Worm (Caenorhabditis elegans): ENCODE measurements around the gene ngn-1.
"Not testable (repeated sequence)": the region's sequence is repeated elsewhere in the genome, so short reads cannot be mapped to it uniquely, and the experiment has no call there.

The ngn-1 gene

DNA sequence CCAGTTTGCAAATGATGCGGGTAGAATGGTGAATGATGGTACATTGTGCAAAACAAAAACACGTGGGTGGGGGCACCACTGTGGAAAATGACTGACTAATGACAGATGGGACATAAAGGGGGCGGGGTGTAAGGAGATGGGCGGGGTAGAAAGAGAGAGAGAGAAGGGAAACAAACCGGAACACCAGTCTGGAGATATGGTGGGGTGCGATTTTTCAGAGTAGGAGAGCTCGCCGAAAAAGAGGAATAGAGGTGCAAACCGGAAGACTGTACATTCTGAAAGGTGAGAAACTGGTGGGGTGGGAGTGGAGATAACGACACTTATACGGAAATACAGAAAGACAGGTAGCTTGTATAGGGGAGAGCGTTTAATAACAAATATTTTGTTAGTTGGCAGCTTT, at the start of gene ngn-1:
ngn-1 (minus strand) TSS at position 101 of the 400 bp plus-strand sequence.
- TF ChIP-seq nhr-11 (tag; optimal IDR thresholded peaks at IDR 0.05): no peak
- no peak for TF ChIP-seq fax-1 (tag; optimal IDR thresholded peaks at IDR 0.05)
- TF ChIP-seq ceh-2 (tag; optimal IDR thresholded peaks at IDR 0.05): no peak
- no peak for TF ChIP-seq F13H6.1 (tag; optimal IDR thresholded peaks at IDR 0.05)
- no peak for TF ChIP-seq madf-2 (tag; optimal IDR thresholded peaks at IDR 0.05)
- TF ChIP-seq elt-4 (tag; optimal IDR thresholded peaks at IDR 0.05): no peak
- no peak for TF ChIP-seq pag-3 (tag; optimal IDR thresholded peaks at IDR 0.05; ENCODE audit: borderline replicate concordance)
- TF ChIP-seq mec-3 (tag; optimal IDR thresholded peaks at IDR 0.05; ENCODE audit: borderline replicate concordance): no peak
- TF ChIP-seq ztf-16 (tag; optimal IDR thresholded peaks at IDR 0.05): no peak
- no peak for TF ChIP-seq unc-42 (tag; optimal IDR thresholded peaks at IDR 0.05)
- no peak for TF ChIP-seq lim-6 (tag; optimal IDR thresholded peaks at IDR 0.05)
- TF ChIP-seq unc-3 (GFP tag; conservative IDR thresholded peaks at IDR 0.05): no peak
- no peak for TF ChIP-seq unc-3 (tag; optimal IDR thresholded peaks at IDR 0.05)
- TF ChIP-seq fkh-6 (tag; optimal IDR thresholded peaks at IDR 0.05): no peak
- no peak for TF ChIP-seq dve-1 (tag; optimal IDR thresholded peaks at IDR 0.05)
- TF ChIP-seq ceh-48 (tag; optimal IDR thresholded peaks at IDR 0.05): no peak
- no peak for TF ChIP-seq ceh-31 (tag; optimal IDR thresholded peaks at IDR 0.05)
- TF ChIP-seq ceh-9 (tag; optimal IDR thresholded peaks at IDR 0.05): no peak

DNA sequence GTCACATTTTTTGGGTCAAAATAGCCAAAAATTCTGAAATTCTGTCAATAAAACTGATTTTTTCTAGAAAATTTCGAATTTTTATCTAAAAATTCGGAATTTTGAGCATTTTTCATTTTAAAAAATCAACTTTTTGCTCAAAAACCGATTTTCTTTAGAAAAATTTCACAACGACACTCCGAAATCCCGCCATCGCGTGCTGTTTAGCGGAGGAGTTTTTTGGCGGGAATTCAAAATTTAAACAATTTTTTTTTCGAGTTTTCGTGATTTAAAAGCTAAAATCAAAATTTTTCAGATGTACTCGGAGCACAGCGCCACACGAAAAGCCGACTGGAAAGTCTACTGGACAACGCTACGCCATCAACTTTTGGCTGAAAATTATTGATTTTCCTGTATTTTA, 49.6 kb upstream of the ngn-1 start:
- TF ChIP-seq nfya-1 (tag; optimal IDR thresholded peaks at IDR 0.05) (no peak), ceh-2 (tag; optimal IDR thresholded peaks at IDR 0.05) (no peak), T23F11.4 (GFP tag; optimal IDR thresholded peaks at IDR 0.05) (no peak), zip-5 (tag; optimal IDR thresholded peaks at IDR 0.05) (no peak), ttx-3 (tag; optimal IDR thresholded peaks at IDR 0.05) (no peak), unc-55 (GFP tag; optimal IDR thresholded peaks at IDR 0.05) (no peak), fkh-6 (tag; optimal IDR thresholded peaks at IDR 0.05) (no peak), ceh-14 (tag; optimal IDR thresholded peaks at IDR 0.05) (no peak), gmeb-2 (tag; optimal IDR thresholded peaks at IDR 0.05) (no peak)

DNA sequence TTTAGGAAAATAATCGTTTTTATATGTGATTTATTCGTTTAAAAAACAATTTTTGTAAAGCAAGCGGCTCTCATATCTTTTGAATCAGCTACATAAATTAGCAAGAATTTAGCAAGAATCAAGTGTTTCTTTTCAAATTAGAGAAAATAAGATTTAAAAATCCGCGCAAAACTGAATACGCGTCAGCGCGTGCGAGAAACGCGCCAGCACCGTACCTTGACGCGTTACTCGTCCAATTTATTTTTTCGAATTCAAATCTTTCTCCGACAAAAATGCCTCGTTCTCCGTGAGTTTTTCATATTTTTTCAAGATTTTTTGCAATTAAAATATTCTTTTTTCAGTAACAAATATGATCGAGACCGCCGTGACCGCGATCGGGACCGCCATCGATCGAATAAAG, 48.2 kb upstream of the ngn-1 start, which contains the start of gene Y94H6A.3:
Y94H6A.3 (plus strand) TSS at position 232 of the 400 bp plus-strand sequence.
- TF ChIP-seq ceh-30 (tag; optimal IDR thresholded peaks at IDR 0.05): peak; percentile 40
- no peak for TF ChIP-seq pros-1 (tag; optimal IDR thresholded peaks at IDR 0.05)
- TF ChIP-seq ceh-19 (GFP tag; optimal IDR thresholded peaks at IDR 0.05): no peak
- TF ChIP-seq gmeb-2 (tag; optimal IDR thresholded peaks at IDR 0.05): no peak
- TF ChIP-seq nfya-1 (tag; optimal IDR thresholded peaks at IDR 0.05): peak; percentile 74
- TF ChIP-seq unc-42 (tag; optimal IDR thresholded peaks at IDR 0.05): peak; percentile 58
- no peak for TF ChIP-seq ceh-22 (tag; optimal IDR thresholded peaks at IDR 0.05)
- no peak for TF ChIP-seq ref-2 (tag; optimal IDR thresholded peaks at IDR 0.05)
- TF ChIP-seq ceh-18 (tag; optimal IDR thresholded peaks at IDR 0.05): no peak
- peak; percentile 20 for TF ChIP-seq unc-86 (tag; optimal IDR thresholded peaks at IDR 0.05)
- TF ChIP-seq ceh-34 (tag; optimal IDR thresholded peaks at IDR 0.05): peak; percentile 18

DNA sequence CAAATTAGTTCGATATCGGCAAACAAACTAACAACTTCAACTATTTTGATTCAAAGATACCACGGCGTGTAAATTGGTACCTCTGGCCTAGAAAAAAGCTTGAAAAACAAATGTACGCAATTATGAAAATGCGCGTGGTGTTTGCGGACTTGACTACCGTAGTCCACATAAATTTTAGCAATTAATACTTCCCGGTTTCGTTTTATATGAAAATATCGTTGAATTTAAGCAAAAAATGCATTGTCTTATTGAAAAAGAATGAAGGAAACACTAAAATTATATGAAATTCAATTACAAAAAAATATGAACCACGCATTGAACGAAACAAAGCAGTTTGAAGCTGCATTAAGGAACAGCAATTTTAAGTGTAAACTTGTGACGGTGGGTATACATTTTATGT, 46.8 kb upstream of the ngn-1 start, which contains the start of gene gpx-4:
gpx-4 (minus strand) TSS at position 101 of the 400 bp plus-strand sequence.
- TF ChIP-seq C38D4.7 (GFP tag; optimal IDR thresholded peaks at IDR 0.05); ceh-6 (GFP tag; optimal IDR thresholded peaks at IDR 0.05); hlh-15 (tag; optimal IDR thresholded peaks at IDR 0.05): not testable (repeated sequence)

DNA sequence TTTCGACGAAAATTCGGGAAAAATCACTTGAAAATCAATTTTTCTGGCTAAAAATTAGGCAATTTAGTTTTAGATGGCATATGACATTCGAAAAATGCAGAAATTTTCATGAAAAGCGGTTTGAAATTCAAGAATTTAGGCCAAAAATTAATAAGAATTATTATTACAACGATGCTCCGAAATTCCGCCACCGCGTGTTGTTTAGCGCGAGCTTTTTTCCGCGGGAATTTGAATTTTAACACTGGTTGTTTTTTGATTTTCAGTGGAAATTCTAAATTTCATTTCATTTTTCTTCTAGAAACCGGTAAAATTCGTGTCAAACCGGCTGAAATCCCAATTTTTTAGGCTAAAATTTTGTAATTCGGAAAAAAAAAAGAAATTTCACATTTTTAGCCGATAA, 42.6 kb upstream of the ngn-1 start:
- TF ChIP-seq ceh-30 (tag; optimal IDR thresholded peaks at IDR 0.05) (no peak), gmeb-2 (tag; optimal IDR thresholded peaks at IDR 0.05) (no peak), che-1 (tag; optimal IDR thresholded peaks at IDR 0.05) (no peak)
